Fruit fly (Drosophila melanogaster) whole organism, embryonic: ENCODE results near the gene Pgm1.

Source experiments
- ATbp ChIP-seq: fragments of 200-800 bp; sonication (Bioruptor generic); optimal IDR thresholded peaks from 2 replicates; lab custom pipeline; 2017; ENCODE audit warnings: missing biosample characterization, mild to moderate bottlenecking, missing genetic modification characterization, missing genetic modification reagents
- Adf1 ChIP-seq: fragments of 200-800 bp; sonication (Bioruptor generic); IDR thresholded peaks from 2 replicates; pipeline ENCODE4 v1.3.6; 2022; ENCODE audit warnings: missing biosample characterization, missing genetic modification characterization
- Atf6 ChIP-seq: fragments of 200-800 bp; sonication (Bioruptor generic); IDR thresholded peaks from 2 replicates; pipeline ENCODE4 v1.3.6; 2022; ENCODE audit warnings: missing biosample characterization, missing genetic modification characterization
- Bteb2 ChIP-seq: fragments of 200-800 bp; sonication (Bioruptor generic); optimal IDR thresholded peaks from 2 replicates; lab custom pipeline; 2016; ENCODE audit warnings: missing biosample characterization, missing genetic modification characterization
- CG11085 ChIP-seq: fragments of 200-800 bp; sonication (Bioruptor generic); IDR thresholded peaks from 2 replicates; pipeline ENCODE4 v1.3.6; 2022; ENCODE audit warnings: missing biosample characterization, missing genetic modification characterization
- CG11456 ChIP-seq: fragments of 200-800 bp; sonication (Bioruptor generic); IDR thresholded peaks from 3 replicates; pipeline ENCODE4 v1.3.6; 2022; ENCODE audit warnings: missing biosample characterization, missing genetic modification characterization
- CG12299 ChIP-seq: fragments of 200-800 bp; sonication (Bioruptor generic); optimal IDR thresholded peaks from 2 replicates; lab custom pipeline; 2018; ENCODE audit warnings: missing biosample characterization, mild to moderate bottlenecking, missing genetic modification characterization
- CG13296 ChIP-seq: fragments of 200-800 bp; sonication (Bioruptor generic); optimal IDR thresholded peaks from 3 replicates; lab custom pipeline; 2018; ENCODE audit warnings: missing biosample characterization, mild to moderate bottlenecking, missing genetic modification characterization
- CG2678 ChIP-seq: fragments of 200-800 bp; sonication (Bioruptor generic); optimal IDR thresholded peaks from 3 replicates; lab custom pipeline; 2019; ENCODE audit warnings: missing biosample characterization, mild to moderate bottlenecking, missing genetic modification characterization, moderate library complexity
- CG30403 ChIP-seq: fragments of 200-800 bp; sonication (Bioruptor generic); optimal IDR thresholded peaks from 3 replicates; lab custom pipeline; 2016; ENCODE audit warnings: missing biosample characterization, missing genetic modification characterization
- CG30431 ChIP-seq: fragments of 200-800 bp; sonication (Bioruptor generic); optimal IDR thresholded peaks from 2 replicates; lab custom pipeline; 2017; ENCODE audit warnings: missing biosample characterization, missing genetic modification characterization
- CG33557 ChIP-seq: fragments of 200-800 bp; sonication (Bioruptor generic); optimal IDR thresholded peaks from 2 replicates; lab custom pipeline; 2019; ENCODE audit warnings: missing biosample characterization, mild to moderate bottlenecking, missing genetic modification characterization, moderate library complexity
- CG4404 ChIP-seq: fragments of 200-800 bp; sonication (Bioruptor generic); IDR thresholded peaks from 2 replicates; pipeline ENCODE4 v1.3.6; 2022; ENCODE audit warnings: missing biosample characterization, missing genetic modification characterization
- CG5953 ChIP-seq: fragments of 200-800 bp; sonication (Bioruptor generic); IDR thresholded peaks from 2 replicates; pipeline ENCODE4 v1.3.6; 2022; ENCODE audit warnings: missing biosample characterization, missing genetic modification characterization
- CG6813 ChIP-seq: fragments of 200-800 bp; sonication (Bioruptor generic); optimal IDR thresholded peaks from 2 replicates; lab custom pipeline; 2017; ENCODE audit warnings: missing biosample characterization, missing genetic modification characterization, mild to moderate bottlenecking, moderate library complexity, missing genetic modification reagents
- CG7357 ChIP-seq: fragments of 200-800 bp; sonication (Bioruptor generic); IDR thresholded peaks from 3 replicates; pipeline ENCODE4 v1.3.6; 2022; ENCODE audit warnings: missing biosample characterization, missing genetic modification characterization
- CG9215 ChIP-seq: fragments of 200-800 bp; sonication (Bioruptor generic); IDR thresholded peaks from 2 replicates; pipeline ENCODE4 v1.3.6; 2022; ENCODE audit warnings: missing biosample characterization, missing genetic modification characterization
- CG9932 ChIP-seq: fragments of 200-800 bp; sonication (Bioruptor generic); IDR thresholded peaks from 2 replicates; pipeline ENCODE4 v1.3.6; 2022; ENCODE audit warnings: missing biosample characterization, missing genetic modification characterization
- D ChIP-seq, 2 experiments: fragments of 200-800 bp in 1 of 2; fragments of >200 bp in 1 of 2; sonication (Bioruptor generic) in 1 of 2; optimal IDR thresholded peaks; 2 replicates in 1 of 2; 3 replicates in 1 of 2; lab custom pipeline; 2017; ENCODE audit warnings: mild to moderate bottlenecking in 1 of 2, missing biosample characterization in 1 of 2, missing genetic modification characterization in 1 of 2, missing genetic modification reagents in 1 of 2
- E2f2 ChIP-seq: fragments of 200-800 bp; sonication (Bioruptor generic); IDR thresholded peaks from 2 replicates; pipeline ENCODE4 v1.3.6; 2022; ENCODE audit warnings: missing biosample characterization, missing genetic modification characterization
- Ets97D ChIP-seq: fragments of 200-800 bp; sonication (Bioruptor generic); optimal IDR thresholded peaks from 3 replicates; lab custom pipeline; 2016; ENCODE audit warnings: missing biosample characterization, missing genetic modification characterization
- Fer3 ChIP-seq: fragments of 200-800 bp; sonication (Bioruptor generic); optimal IDR thresholded peaks from 2 replicates; lab custom pipeline; 2018; ENCODE audit warnings: missing biosample characterization, mild to moderate bottlenecking, missing genetic modification characterization, moderate library complexity
- GATAe ChIP-seq: fragments of 200-800 bp; sonication (Bioruptor generic); conservative IDR thresholded peaks from 2 replicates; pipeline ENCODE4 v1.3.6; 2022; ENCODE audit warnings: missing biosample characterization, missing genetic modification characterization
- Gug ChIP-seq: fragments of 200-800 bp; sonication (Bioruptor generic); IDR thresholded peaks from 4 replicates; pipeline ENCODE4 v1.3.6; 2022; ENCODE audit warnings: missing biosample characterization, missing genetic modification characterization
- H15 ChIP-seq: fragments of 200-800 bp; sonication (Bioruptor generic); IDR thresholded peaks from 3 replicates; pipeline ENCODE4 v1.3.6; 2022; ENCODE audit warnings: missing biosample characterization, missing genetic modification characterization
- HLH4C ChIP-seq: fragments of 200-800 bp; sonication (Bioruptor generic); IDR thresholded peaks from 3 replicates; pipeline ENCODE4 v1.3.6; 2022; ENCODE audit warnings: missing biosample characterization, missing genetic modification characterization; ENCODE audit not compliant: partially characterized antibody
- NFAT ChIP-seq: fragments of 200-800 bp; sonication (Bioruptor generic); IDR thresholded peaks from 2 replicates; pipeline ENCODE4 v1.3.6; 2022; ENCODE audit warnings: missing biosample characterization, missing genetic modification characterization
- Nf-YC ChIP-seq: fragments of 200-800 bp; optimal IDR thresholded peaks from 3 replicates; lab custom pipeline; 2019; ENCODE audit warnings: missing biosample characterization, mild to moderate bottlenecking, missing genetic modification characterization, moderate library complexity
- PHDP ChIP-seq: fragments of 200-800 bp; sonication (Bioruptor generic); optimal IDR thresholded peaks from 3 replicates; lab custom pipeline; 2018; ENCODE audit warnings: missing biosample characterization, mild to moderate bottlenecking, missing genetic modification characterization, moderate library complexity
- Pdp1 ChIP-seq, 2 experiments: fragments of 200-800 bp; sonication (Bioruptor generic); optimal IDR thresholded peaks; 3 replicates each; lab custom pipeline; 2016; ENCODE audit warnings: missing biosample characterization in 2 of 2, missing genetic modification characterization in 2 of 2, mild to moderate bottlenecking in 1 of 2, moderate library complexity in 1 of 2
- Poxn ChIP-seq: fragments of 200-800 bp; sonication (Bioruptor generic); IDR thresholded peaks from 2 replicates; pipeline ENCODE4 v1.3.6; 2022; ENCODE audit warnings: missing biosample characterization, missing genetic modification characterization
- Six4 ChIP-seq: fragments of 200-800 bp; sonication (Bioruptor generic); optimal IDR thresholded peaks from 2 replicates; lab custom pipeline; 2016; ENCODE audit warnings: missing biosample characterization, missing genetic modification characterization
- Sox100B ChIP-seq: fragments of 200-800 bp; sonication (Bioruptor generic); optimal IDR thresholded peaks from 3 replicates; lab custom pipeline; 2018; ENCODE audit warnings: missing biosample characterization, mild to moderate bottlenecking, missing genetic modification characterization
- ash1 ChIP-seq: fragments of 200-800 bp; sonication (Bioruptor generic); optimal IDR thresholded peaks from 2 replicates; lab custom pipeline; 2018; ENCODE audit warnings: missing biosample characterization, mild to moderate bottlenecking, missing genetic modification characterization
- az2 ChIP-seq: fragments of 200-800 bp; sonication (Bioruptor generic); optimal IDR thresholded peaks from 3 replicates; lab custom pipeline; 2016; ENCODE audit warnings: missing biosample characterization, missing genetic modification characterization
- bbx ChIP-seq: fragments of 200-800 bp; sonication (Bioruptor generic); IDR thresholded peaks from 2 replicates; pipeline ENCODE4 v1.3.6; 2022; ENCODE audit warnings: missing biosample characterization, missing genetic modification characterization; ENCODE audit not compliant: partially characterized antibody
- bcd ChIP-seq: fragments of 200-800 bp; sonication (Bioruptor generic); optimal IDR thresholded peaks from 2 replicates; lab custom pipeline; 2017; ENCODE audit warnings: missing biosample characterization, mild to moderate bottlenecking, missing genetic modification characterization
- disco-r ChIP-seq: fragments of 200-800 bp; sonication (Bioruptor generic); optimal IDR thresholded peaks from 2 replicates; lab custom pipeline; 2016; ENCODE audit warnings: missing biosample characterization, missing genetic modification characterization
- esg ChIP-seq: fragments of 200-800 bp; sonication (Bioruptor generic); conservative IDR thresholded peaks from 2 replicates; pipeline ENCODE4 v1.3.6; 2022; ENCODE audit warnings: missing biosample characterization, missing genetic modification characterization
- eve ChIP-seq, 2 experiments: fragments of >200 bp; optimal IDR thresholded peaks; 2 replicates each; lab custom pipeline; 2017; ENCODE audit warnings: missing biosample characterization in 2 of 2, missing genetic modification characterization in 2 of 2
- fd3F ChIP-seq: fragments of 200-800 bp; sonication (Bioruptor generic); optimal IDR thresholded peaks from 2 replicates; lab custom pipeline; 2018; ENCODE audit warnings: missing biosample characterization, mild to moderate bottlenecking, missing genetic modification characterization, moderate library complexity
- gcm2 ChIP-seq: fragments of 200-800 bp; sonication (Bioruptor generic); optimal IDR thresholded peaks from 2 replicates; lab custom pipeline; 2016; ENCODE audit warnings: missing biosample characterization, missing genetic modification characterization
- hb ChIP-seq: fragments of 200-800 bp; sonication (Bioruptor generic); IDR thresholded peaks from 3 replicates; pipeline ENCODE4 v1.3.6; 2022; ENCODE audit warnings: missing biosample characterization, missing genetic modification characterization; ENCODE audit not compliant: partially characterized antibody
- klu ChIP-seq: fragments of 200-800 bp; sonication (Bioruptor generic); IDR thresholded peaks from 2 replicates; pipeline ENCODE4 v1.3.6; 2022; ENCODE audit warnings: missing biosample characterization, missing genetic modification characterization
- maf-S ChIP-seq: fragments of 200-800 bp; sonication (Bioruptor generic); optimal IDR thresholded peaks from 2 replicates; lab custom pipeline; 2016; ENCODE audit warnings: missing biosample characterization, missing genetic modification characterization
- pb ChIP-seq: fragments of 200-800 bp; sonication (Bioruptor generic); optimal IDR thresholded peaks from 3 replicates; lab custom pipeline; 2016; ENCODE audit warnings: missing biosample characterization, missing genetic modification characterization
- pfk ChIP-seq: fragments of 200-800 bp; sonication (Bioruptor generic); optimal IDR thresholded peaks from 2 replicates; lab custom pipeline; 2018; ENCODE audit warnings: missing biosample characterization, mild to moderate bottlenecking, missing genetic modification characterization, moderate library complexity
- pita ChIP-seq: fragments of 200-800 bp; sonication (Bioruptor generic); optimal IDR thresholded peaks from 2 replicates; lab custom pipeline; 2017; ENCODE audit warnings: missing biosample characterization, mild to moderate bottlenecking, missing genetic modification characterization
- repo ChIP-seq: fragments of 200-800 bp; sonication (Bioruptor generic); optimal IDR thresholded peaks from 2 replicates; lab custom pipeline; 2016; ENCODE audit warnings: missing biosample characterization, missing genetic modification characterization
- toy ChIP-seq: fragments of 200-800 bp; sonication (Bioruptor generic); IDR thresholded peaks from 2 replicates; pipeline ENCODE4 v1.3.6; 2022; ENCODE audit warnings: missing biosample characterization, missing genetic modification characterization

Pgm1 gene

DNA sequence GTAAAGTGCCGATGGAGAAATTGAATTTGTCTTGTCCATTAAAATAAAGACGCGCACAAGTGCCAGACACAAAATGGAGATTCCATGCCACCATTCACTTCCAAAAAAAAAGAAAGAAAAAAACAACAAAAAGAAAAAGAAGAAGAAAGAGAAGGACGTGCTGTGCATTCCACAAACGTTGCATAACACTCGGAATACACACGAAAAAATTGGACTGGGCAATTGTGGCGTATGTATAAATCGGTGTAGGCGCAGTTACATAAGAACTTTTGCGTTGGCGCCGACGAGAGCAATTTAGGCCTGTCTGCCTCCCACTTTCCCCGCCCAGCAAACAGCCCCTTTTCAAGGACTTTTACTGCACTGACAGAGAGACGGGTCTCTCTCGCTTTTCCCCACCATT lies 19.0 kb upstream of the Pgm1 start (continued):
- TF ChIP-seq CG9932 (GFP tag; lab: Robert Waterston, UW) (no peak), GATAe (GFP tag; lab: Robert Waterston, UW) (no peak), Gug (GFP tag; lab: Robert Waterston, UW) (no peak), CG7357 (GFP tag; lab: Robert Waterston, UW) (no peak), HLH4C (no peak), repo (GFP tag; lab: Kevin White, UChicago) (no peak), Pdp1 (GFP tag; optimal IDR thresholded peaks at IDR 0.05; lab: Kevin White, UChicago) (peak in 1 of 2 experiments; percentile 95), toy (GFP tag; lab: Robert Waterston, UW) (no peak)

- TF ChIP-seq ash1 (no peak), Adf1 (GFP tag; lab: Robert Waterston, UW) (no peak), Ets97D (no peak), ATbp (no peak), fd3F (GFP tag; lab: Kevin White, UChicago) (peak; percentile 54), Six4 (GFP tag; lab: Kevin White, UChicago) (no peak), bbx (no peak), Bteb2 (GFP tag; lab: Kevin White, UChicago) (no peak), D (optimal IDR thresholded peaks at IDR 0.05; lab: Kevin White, UChicago) (no peak), D (GFP tag; optimal IDR thresholded peaks at IDR 0.05; lab: Kevin White, UChicago) (no peak), pfk (GFP tag; lab: Kevin White, UChicago) (no peak), CG4404 (GFP tag; lab: Robert Waterston, UW) (no peak), CG6813 (GFP tag; lab: Kevin White, UChicago) (no peak), disco-r (GFP tag; lab: Kevin White, UChicago) (no peak), pb (GFP tag; lab: Kevin White, UChicago) (no peak), eve (GFP tag; optimal IDR thresholded peaks at IDR 0.05; lab: Kevin White, UChicago) (peak in 1 of 2 experiments; percentile 22), CG30403 (GFP tag; lab: Kevin White, UChicago) (peak; percentile 44), CG2678 (tag; lab: Kevin White, UChicago) (peak; percentile 77), CG30431 (GFP tag; lab: Kevin White, UChicago) (no peak), CG13296 (GFP tag; lab: Kevin White, UChicago) (peak; percentile 34), CG11456 (GFP tag; lab: Robert Waterston, UW) (no peak), CG11085 (GFP tag; lab: Robert Waterston, UW) (no peak), Atf6 (GFP tag; lab: Robert Waterston, UW) (peak; percentile 59), Gug (GFP tag; lab: Robert Waterston, UW) (0 out of 4 replicates have a peak, but pooled peaks have one; percentile 13), Nf-YC (peak; percentile 58), bcd (GFP tag; lab: Kevin White, UChicago) (peak; percentile 49), klu (GFP tag; lab: Robert Waterston, UW) (0 out of 2 replicates have a peak, but pooled peaks have one; percentile 31), Poxn (GFP tag; lab: Robert Waterston, UW) (no peak), CG5953 (GFP tag; lab: Robert Waterston, UW) (no peak), hb (GFP tag; lab: Robert Waterston, UW) (no peak), az2 (GFP tag; lab: Kevin White, UChicago) (no peak), maf-S (GFP tag; lab: Kevin White, UChicago) (no peak), H15 (GFP tag; lab: Robert Waterston, UW) (no peak), Sox100B (GFP tag; lab: Kevin White, UChicago) (peak; percentile 2), E2f2 (GFP tag; lab: Robert Waterston, UW) (no peak), gcm2 (GFP tag; lab: Kevin White, UChicago) (no peak), CG33557 (no peak), PHDP (peak; percentile 56), pita (no peak), Fer3 (peak; percentile 71), NFAT (peak; percentile 52; the same call in 1 of the 2 replicates), esg (GFP tag; lab: Robert Waterston, UW) (0 out of 2 replicates have a peak, but pooled peaks have one; percentile 8), CG9215 (peak; percentile 44; the same call in 1 of the 2 replicates), CG12299 (no peak)
Observed at dm6 chr3L:16146539-16146934, 18.2 kb upstream of the Pgm1 start.
